Worm (Caenorhabditis elegans) whole organism, L3 larva: Measurements from ENCODE around the gene sex-1.

Source experiments
- R02D3.7 ChIP-seq: fragments of 150-350 bp; optimal IDR thresholded peaks from 2 replicates; lab custom pipeline; 2014; ENCODE audit warnings: missing biosample characterization, missing genetic modification characterization
- ZK546.5 ChIP-seq: sonication (generic microtip); optimal IDR thresholded peaks from 2 replicates; lab custom pipeline; 2017; ENCODE audit warnings: missing biosample characterization, missing genetic modification characterization
- aly-2 ChIP-seq: fragments of 150-350 bp; optimal IDR thresholded peaks from 2 replicates; lab custom pipeline; 2014; ENCODE audit warnings: missing biosample characterization, missing genetic modification characterization
- eor-1 ChIP-seq, 2 experiments: fragments of 150-350 bp; optimal IDR thresholded peaks; 2 replicates each; lab custom pipeline; 2014 to 2018; ENCODE audit warnings: missing biosample characterization in 2 of 2, missing genetic modification characterization in 2 of 2
- nhr-43 ChIP-seq: sonication (generic microtip); optimal IDR thresholded peaks from 2 replicates; lab custom pipeline; 2016; ENCODE audit warnings: mild to moderate bottlenecking, missing genetic modification characterization, missing compliant biosample characterization; ENCODE audit not compliant: poor library complexity, severe bottlenecking
- nhr-77 ChIP-seq: fragments of 150-350 bp; optimal IDR thresholded peaks from 2 replicates; lab custom pipeline; 2014; ENCODE audit warnings: missing biosample characterization, missing genetic modification characterization

- TF ChIP-seq eor-1 (tag; optimal IDR thresholded peaks at IDR 0.05; lab: Kevin White, UChicago): no peak
- TF ChIP-seq nhr-77 (tag; lab: Kevin White, UChicago): no peak
- no peak for TF ChIP-seq ZK546.5 (tag; lab: Kevin White, UChicago)
- TF ChIP-seq nhr-43 (tag; lab: Kevin White, UChicago): no peak
- TF ChIP-seq R02D3.7 (tag; lab: Kevin White, UChicago): no peak
- TF ChIP-seq aly-2 (tag; lab: Kevin White, UChicago): no peak
Observed at ce11 chrX:10163212-10163611, 42.0 kb downstream of the sex-1 start.
